Worm (Caenorhabditis elegans): ENCODE data around the gene ifas-3.

The ifas-3 gene

ce11 chrIV:15961069-15961468, 10.4 kb upstream of the ifas-3 start:
- no peak for TF ChIP-seq pha-4 (tag; optimal IDR thresholded peaks at IDR 0.05)
- TF ChIP-seq hlh-1 (tag; optimal IDR thresholded peaks at IDR 0.05): no peak
- no peak for TF ChIP-seq nhr-12 (tag; optimal IDR thresholded peaks at IDR 0.05)
- no peak for TF ChIP-seq nhr-2 (tag; optimal IDR thresholded peaks at IDR 0.05)
- TF ChIP-seq snpc-4 (tag; optimal IDR thresholded peaks at IDR 0.05): no peak
- TF ChIP-seq ces-1 (GFP tag; optimal IDR thresholded peaks at IDR 0.05): no peak
- TF ChIP-seq ceh-83 (GFP tag; optimal IDR thresholded peaks at IDR 0.05): no peak
- no peak for TF ChIP-seq ceh-43 (GFP tag; optimal IDR thresholded peaks at IDR 0.05)
- TF ChIP-seq drap-1 (GFP tag; optimal IDR thresholded peaks at IDR 0.05): no peak
- TF ChIP-seq M03D4.4 (tag; optimal IDR thresholded peaks at IDR 0.05): no peak
- TF ChIP-seq mls-2 (tag; optimal IDR thresholded peaks at IDR 0.05): no peak
- no peak for TF ChIP-seq flh-1 (GFP tag; optimal IDR thresholded peaks at IDR 0.05)
- no peak for TF ChIP-seq tbx-8 (GFP tag; optimal IDR thresholded peaks at IDR 0.05)

- TF ChIP-seq mep-1 (tag; optimal IDR thresholded peaks at IDR 0.05) (no peak), lin-13 (tag; optimal IDR thresholded peaks at IDR 0.05) (no peak), M03D4.4 (tag; optimal IDR thresholded peaks at IDR 0.05) (no peak), ceh-83 (GFP tag; optimal IDR thresholded peaks at IDR 0.05) (no peak), snpc-4 (tag; optimal IDR thresholded peaks at IDR 0.05) (no peak), lsy-2 (tag; optimal IDR thresholded peaks at IDR 0.05) (no peak), ceh-39 (tag; optimal IDR thresholded peaks at IDR 0.05) (no peak), unc-62 (GFP tag; optimal IDR thresholded peaks at IDR 0.05) (no peak), blmp-1 (tag; optimal IDR thresholded peaks at IDR 0.05) (no peak), nhr-237 (tag; optimal IDR thresholded peaks at IDR 0.05) (no peak)
Measured at ce11 chrIV:15955349-15955748, 4.7 kb upstream of the ifas-3 start.

- TF ChIP-seq blmp-1 (tag; optimal IDR thresholded peaks at IDR 0.05): no peak
- TF ChIP-seq ztf-11 (tag; optimal IDR thresholded peaks at IDR 0.05): no peak
- no peak for TF ChIP-seq nhr-76 (tag; optimal IDR thresholded peaks at IDR 0.05)
- TF ChIP-seq ham-2 (GFP tag; optimal IDR thresholded peaks at IDR 0.05): no peak
- no peak for TF ChIP-seq nhr-28 (tag; optimal IDR thresholded peaks at IDR 0.05)
- TF ChIP-seq ces-1 (GFP tag; optimal IDR thresholded peaks at IDR 0.05): no peak
- TF ChIP-seq unc-62 (GFP tag; optimal IDR thresholded peaks at IDR 0.05): no peak
- TF ChIP-seq sem-2 (GFP tag; optimal IDR thresholded peaks at IDR 0.05): no peak
- no peak for TF ChIP-seq sptf-1 (tag; optimal IDR thresholded peaks at IDR 0.05)
- no peak for TF ChIP-seq snpc-4 (tag; optimal IDR thresholded peaks at IDR 0.05)
- TF ChIP-seq elt-3 (tag; optimal IDR thresholded peaks at IDR 0.05): no peak
- TF ChIP-seq lin-13 (tag; optimal IDR thresholded peaks at IDR 0.05): no peak
- no peak for TF ChIP-seq nhr-237 (tag; optimal IDR thresholded peaks at IDR 0.05)
- no peak for TF ChIP-seq cnd-1 (tag; optimal IDR thresholded peaks at IDR 0.05)
- no peak for TF ChIP-seq unc-120 (tag; optimal IDR thresholded peaks at IDR 0.05; ENCODE audit: poor library complexity, severe bottlenecking)
Measured at ce11 chrIV:15953689-15954088, 3.0 kb upstream of the ifas-3 start.

- TF ChIP-seq nhr-2 (tag; optimal IDR thresholded peaks at IDR 0.05): no peak
- no peak for TF ChIP-seq nhr-12 (tag; optimal IDR thresholded peaks at IDR 0.05)
Measured at ce11 chrIV:15951640-15952039, 952 bp upstream of the ifas-3 start, which contains the start of gene Y105C5B.15. TSS of gene Y105C5B.15 (plus strand) at chrIV:15951936.

- TF ChIP-seq mab-5 (tag; optimal IDR thresholded peaks at IDR 0.05) (no peak), blmp-1 (tag; optimal IDR thresholded peaks at IDR 0.05) (no peak), nhr-237 (tag; optimal IDR thresholded peaks at IDR 0.05) (no peak), lin-13 (tag; optimal IDR thresholded peaks at IDR 0.05) (no peak), M03D4.4 (tag; optimal IDR thresholded peaks at IDR 0.05) (no peak), hlh-1 (tag; optimal IDR thresholded peaks at IDR 0.05) (no peak), nhr-2 (tag; optimal IDR thresholded peaks at IDR 0.05) (no peak), lin-32 (GFP tag; optimal IDR thresholded peaks at IDR 0.05) (no peak), unc-39 (tag; optimal IDR thresholded peaks at IDR 0.05) (no peak), sptf-1 (tag; optimal IDR thresholded peaks at IDR 0.05) (no peak), unc-120 (tag; optimal IDR thresholded peaks at IDR 0.05; ENCODE audit: poor library complexity, severe bottlenecking) (no peak)
Measured at ce11 chrIV:15949995-15950394, 693 bp downstream of the ifas-3 start.

ce11 chrIV:15946507-15946906, 4.2 kb downstream of the ifas-3 start, which contains the start of gene skr-10:
TSS of gene skr-10 (plus strand) at chrIV:15946807.
- TF ChIP-seq nhr-237 (tag; optimal IDR thresholded peaks at IDR 0.05) (no peak), mep-1 (tag; optimal IDR thresholded peaks at IDR 0.05) (no peak), nhr-28 (tag; optimal IDR thresholded peaks at IDR 0.05) (no peak), drap-1 (GFP tag; optimal IDR thresholded peaks at IDR 0.05) (no peak), nhr-76 (tag; optimal IDR thresholded peaks at IDR 0.05) (no peak), elt-3 (tag; optimal IDR thresholded peaks at IDR 0.05) (no peak), pha-4 (tag; optimal IDR thresholded peaks at IDR 0.05) (no peak), mls-2 (tag; optimal IDR thresholded peaks at IDR 0.05) (no peak), bed-3 (GFP tag; optimal IDR thresholded peaks at IDR 0.05) (no peak), sem-2 (GFP tag; optimal IDR thresholded peaks at IDR 0.05) (no peak), unc-120 (tag; optimal IDR thresholded peaks at IDR 0.05; ENCODE audit: poor library complexity, severe bottlenecking) (no peak), ceh-43 (GFP tag; optimal IDR thresholded peaks at IDR 0.05) (no peak), unc-39 (tag; optimal IDR thresholded peaks at IDR 0.05) (no peak), elt-1 (tag; optimal IDR thresholded peaks at IDR 0.05; ENCODE audit: borderline replicate concordance, insufficient read depth) (no peak), unc-62 (GFP tag; optimal IDR thresholded peaks at IDR 0.05) (no peak), M03D4.4 (tag; optimal IDR thresholded peaks at IDR 0.05) (no peak), ces-1 (GFP tag; optimal IDR thresholded peaks at IDR 0.05) (no peak), ztf-11 (tag; optimal IDR thresholded peaks at IDR 0.05) (no peak), ceh-39 (tag; optimal IDR thresholded peaks at IDR 0.05) (no peak)

Data from whole organism, mixed stage, embryonic.